Fruit fly (Drosophila melanogaster) whole organism, pupa: ENCODE data around the gene DAAM.

Source experiments
- Pif1A ChIP-seq: fragments of 200-800 bp; sonication (Bioruptor generic); optimal IDR thresholded peaks from 3 replicates; lab custom pipeline; 2016; ENCODE audit warnings: missing biosample characterization, missing genetic modification characterization
- fd96Ca ChIP-seq: fragments of 200-800 bp; sonication (Bioruptor generic); IDR thresholded peaks from 3 replicates; pipeline ENCODE4 v1.3.6; 2022; ENCODE audit warnings: missing biosample characterization, missing genetic modification characterization

DNA sequence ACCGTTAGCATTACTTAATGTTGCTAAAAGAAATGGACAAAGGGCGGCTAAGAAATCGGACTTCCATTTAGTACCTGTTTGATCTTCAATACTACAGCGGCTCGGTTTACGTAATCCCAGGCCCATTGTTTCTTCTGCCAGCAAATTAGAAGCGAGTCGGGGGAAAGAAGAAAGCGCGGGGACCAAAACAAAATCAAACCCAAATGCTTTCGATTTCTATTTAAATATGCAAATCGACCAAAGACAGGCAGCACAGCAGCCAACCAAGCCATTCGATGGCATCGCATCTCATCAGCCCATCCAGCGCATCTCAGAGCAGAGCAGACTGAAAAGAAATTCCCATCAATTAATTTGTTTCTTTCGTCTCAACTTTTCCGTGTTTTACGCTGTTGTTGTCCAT lies 9.7 kb downstream of the DAAM start:
- TF ChIP-seq fd96Ca (GFP tag; lab: Robert Waterston, UW) = no peak
- no peak for TF ChIP-seq Pif1A (GFP tag; lab: Kevin White, UChicago)
